Fruit fly (Drosophila melanogaster) whole organism, prepupa: ENCODE results near the gene CG12640.

Experiments used
- CG10631 ChIP-seq: fragments of 200-800 bp; sonication (Bioruptor generic); optimal IDR thresholded peaks from 2 replicates; lab custom pipeline; 2016; ENCODE audit warnings: missing biosample characterization, missing genetic modification characterization
- CG10669 ChIP-seq: fragments of 200-800 bp; sonication (Bioruptor generic); optimal IDR thresholded peaks from 3 replicates; lab custom pipeline; 2018; ENCODE audit warnings: missing biosample characterization, mild to moderate bottlenecking, missing genetic modification characterization, moderate library complexity
- CG11294 ChIP-seq: fragments of 200-800 bp; sonication (Bioruptor generic); IDR thresholded peaks from 2 replicates; pipeline ENCODE4 v1.3.6; 2022; ENCODE audit warnings: missing biosample characterization, missing genetic modification characterization
- CG11762 ChIP-seq: fragments of 200-800 bp; sonication (Bioruptor generic); optimal IDR thresholded peaks from 3 replicates; lab custom pipeline; 2016; ENCODE audit warnings: missing biosample characterization, missing genetic modification characterization; ENCODE audit not compliant: insufficient read depth
- CG11902 ChIP-seq: fragments of 200-800 bp; sonication (Bioruptor generic); optimal IDR thresholded peaks from 3 replicates; lab custom pipeline; 2016; ENCODE audit warnings: missing biosample characterization, missing genetic modification characterization
- CG15336 ChIP-seq: fragments of 200-800 bp; sonication (Bioruptor generic); IDR thresholded peaks from 2 replicates; pipeline ENCODE4 v1.3.6; 2022; ENCODE audit warnings: missing biosample characterization, missing genetic modification characterization
- CG1621 ChIP-seq: fragments of 200-800 bp; sonication (Bioruptor generic); optimal IDR thresholded peaks from 3 replicates; lab custom pipeline; 2018; ENCODE audit warnings: missing biosample characterization, mild to moderate bottlenecking, missing genetic modification characterization
- CG3032 ChIP-seq: fragments of 200-800 bp; optimal IDR thresholded peaks from 2 replicates; lab custom pipeline; 2019; ENCODE audit warnings: missing biosample characterization, mild to moderate bottlenecking, missing genetic modification characterization, moderate library complexity
- CG31627 ChIP-seq: fragments of 200-800 bp; sonication (Bioruptor generic); optimal IDR thresholded peaks from 3 replicates; lab custom pipeline; 2016; ENCODE audit warnings: missing biosample characterization, missing genetic modification characterization
- CG32006 ChIP-seq: fragments of 200-800 bp; sonication (Bioruptor generic); optimal IDR thresholded peaks from 3 replicates; lab custom pipeline; 2017; ENCODE audit warnings: missing biosample characterization, mild to moderate bottlenecking, missing genetic modification characterization
- CG34406 ChIP-seq: fragments of 200-800 bp; sonication (Bioruptor generic); optimal IDR thresholded peaks from 3 replicates; lab custom pipeline; 2016; ENCODE audit warnings: missing biosample characterization, missing genetic modification characterization
- CG6163 ChIP-seq: fragments of 200-800 bp; sonication (Bioruptor generic); IDR thresholded peaks from 3 replicates; pipeline ENCODE4 v1.3.6; 2022; ENCODE audit warnings: missing biosample characterization, missing genetic modification characterization
- CG6276 ChIP-seq: fragments of 200-800 bp; sonication (Bioruptor generic); optimal IDR thresholded peaks from 2 replicates; lab custom pipeline; 2017; ENCODE audit warnings: missing biosample characterization, mild to moderate bottlenecking, missing genetic modification characterization
- CG6808 ChIP-seq: fragments of 200-800 bp; sonication (Bioruptor generic); optimal IDR thresholded peaks from 3 replicates; lab custom pipeline; 2017; ENCODE audit warnings: missing biosample characterization, missing genetic modification characterization, mild to moderate bottlenecking, moderate library complexity, missing genetic modification reagents
- CG6854 ChIP-seq: fragments of 200-800 bp; sonication (Bioruptor generic); optimal IDR thresholded peaks from 2 replicates; lab custom pipeline; 2017; ENCODE audit warnings: missing biosample characterization, mild to moderate bottlenecking, missing genetic modification characterization
- CG7368 ChIP-seq: fragments of 200-800 bp; sonication (Bioruptor generic); optimal IDR thresholded peaks from 3 replicates; lab custom pipeline; 2016; ENCODE audit warnings: missing biosample characterization, missing genetic modification characterization
- CG8119 ChIP-seq: fragments of 200-800 bp; sonication (Bioruptor generic); IDR thresholded peaks from 3 replicates; pipeline ENCODE4 v1.3.6; 2022; ENCODE audit warnings: missing biosample characterization, missing genetic modification characterization
- CG8319 ChIP-seq: fragments of 200-800 bp; sonication (Bioruptor generic); optimal IDR thresholded peaks from 3 replicates; lab custom pipeline; 2016; ENCODE audit warnings: missing biosample characterization, missing genetic modification characterization
- Eip75B ChIP-seq: fragments of 200-800 bp; sonication (Bioruptor generic); optimal IDR thresholded peaks from 3 replicates; lab custom pipeline; 2016; ENCODE audit warnings: missing biosample characterization, missing genetic modification characterization
- Eip78C ChIP-seq: fragments of 200-800 bp; sonication (Bioruptor generic); peaks from one replicate; lab custom pipeline; 2016; ENCODE audit warnings: missing biosample characterization, missing genetic modification characterization
- Ets21C ChIP-seq: fragments of 200-800 bp; sonication (Bioruptor generic); optimal IDR thresholded peaks from 3 replicates; lab custom pipeline; 2016; ENCODE audit warnings: missing biosample characterization, missing genetic modification characterization
- Ets96B ChIP-seq: fragments of 200-800 bp; optimal IDR thresholded peaks from 2 replicates; lab custom pipeline; 2019; ENCODE audit warnings: missing biosample characterization, mild to moderate bottlenecking, missing genetic modification characterization, moderate library complexity
- Gug ChIP-seq: fragments of 200-800 bp; sonication (Bioruptor generic); IDR thresholded peaks from 2 replicates; pipeline ENCODE4 v1.3.6; 2022; ENCODE audit warnings: missing biosample characterization, missing genetic modification characterization
- Hr39 ChIP-seq: fragments of 200-800 bp; sonication (Bioruptor generic); optimal IDR thresholded peaks from 2 replicates; lab custom pipeline; 2016; ENCODE audit warnings: missing biosample characterization, missing genetic modification characterization
- Hr4 ChIP-seq: fragments of 200-800 bp; sonication (Bioruptor generic); optimal IDR thresholded peaks from 3 replicates; lab custom pipeline; 2016; ENCODE audit warnings: missing biosample characterization, missing genetic modification characterization
- Lpt ChIP-seq: fragments of 200-800 bp; sonication (Bioruptor generic); optimal IDR thresholded peaks from 3 replicates; lab custom pipeline; 2016; ENCODE audit warnings: missing biosample characterization, missing genetic modification characterization
- Met ChIP-seq: fragments of 200-800 bp; sonication (Bioruptor generic); optimal IDR thresholded peaks from 3 replicates; lab custom pipeline; 2016; ENCODE audit warnings: missing biosample characterization, missing genetic modification characterization
- OdsH ChIP-seq: fragments of 200-800 bp; sonication (Bioruptor generic); optimal IDR thresholded peaks from 3 replicates; lab custom pipeline; 2016; ENCODE audit warnings: missing biosample characterization, missing genetic modification characterization
- Sox14 ChIP-seq: fragments of 200-800 bp; sonication (Bioruptor generic); optimal IDR thresholded peaks from 3 replicates; lab custom pipeline; 2016; ENCODE audit warnings: missing biosample characterization, missing genetic modification characterization
- achi ChIP-seq: fragments of 200-800 bp; sonication (Bioruptor generic); optimal IDR thresholded peaks from 3 replicates; lab custom pipeline; 2016; ENCODE audit warnings: missing biosample characterization, missing genetic modification characterization
- cyc ChIP-seq: fragments of 200-800 bp; sonication (Bioruptor generic); optimal IDR thresholded peaks from 3 replicates; lab custom pipeline; 2016; ENCODE audit warnings: missing biosample characterization, missing genetic modification characterization
- dac ChIP-seq: fragments of 200-800 bp; sonication (Bioruptor generic); optimal IDR thresholded peaks from 2 replicates; lab custom pipeline; 2017; ENCODE audit warnings: missing biosample characterization, mild to moderate bottlenecking, missing genetic modification characterization
- dsx ChIP-seq: fragments of 200-800 bp; optimal IDR thresholded peaks from 3 replicates; lab custom pipeline; 2019; ENCODE audit warnings: missing biosample characterization, mild to moderate bottlenecking, missing genetic modification characterization, moderate library complexity; ENCODE audit not compliant: poor library complexity, severe bottlenecking
- esn ChIP-seq: fragments of 200-800 bp; sonication (Bioruptor generic); optimal IDR thresholded peaks from 2 replicates; lab custom pipeline; 2016; ENCODE audit warnings: missing biosample characterization, mild to moderate bottlenecking, missing genetic modification characterization, moderate library complexity
- fd85E ChIP-seq: fragments of 200-800 bp; sonication (Bioruptor generic); optimal IDR thresholded peaks from 3 replicates; lab custom pipeline; 2016; ENCODE audit warnings: missing biosample characterization, missing genetic modification characterization
- fkh ChIP-seq: fragments of 200-800 bp; sonication (Bioruptor generic); optimal IDR thresholded peaks from 3 replicates; lab custom pipeline; 2017; ENCODE audit warnings: missing biosample characterization, mild to moderate bottlenecking, missing genetic modification characterization, moderate library complexity
- lz ChIP-seq: fragments of 200-800 bp; sonication (Bioruptor generic); optimal IDR thresholded peaks from 3 replicates; lab custom pipeline; 2016; ENCODE audit warnings: missing biosample characterization, missing genetic modification characterization
- net ChIP-seq: fragments of 200-800 bp; sonication (Bioruptor generic); optimal IDR thresholded peaks from 3 replicates; lab custom pipeline; 2016; ENCODE audit warnings: missing biosample characterization, missing genetic modification characterization
- pdm3 ChIP-seq: fragments of 200-800 bp; sonication (Bioruptor generic); optimal IDR thresholded peaks from 3 replicates; lab custom pipeline; 2016; ENCODE audit warnings: missing biosample characterization, missing genetic modification characterization
- salr ChIP-seq, 2 experiments: fragments of 200-800 bp; sonication (Bioruptor generic); optimal IDR thresholded peaks; 3 replicates each; lab custom pipeline; 2016 to 2018; ENCODE audit warnings: missing biosample characterization in 2 of 2, missing genetic modification characterization in 2 of 2, mild to moderate bottlenecking in 1 of 2
- spab ChIP-seq: fragments of 200-800 bp; sonication (Bioruptor generic); optimal IDR thresholded peaks from 2 replicates; lab custom pipeline; 2017; ENCODE audit warnings: missing biosample characterization, mild to moderate bottlenecking, missing genetic modification characterization, missing genetic modification reagents
- ss ChIP-seq, 2 experiments: fragments of 200-800 bp; sonication (Bioruptor generic); optimal IDR thresholded peaks; 2 replicates in 1 of 2; 3 replicates in 1 of 2; lab custom pipeline; 2017 to 2018; ENCODE audit warnings: mild to moderate bottlenecking in 2 of 2, missing biosample characterization in 2 of 2, missing genetic modification characterization in 2 of 2, moderate library complexity in 1 of 2
- svp ChIP-seq: fragments of 200-800 bp; sonication (Bioruptor generic); peaks from one replicate; lab custom pipeline; 2016; ENCODE audit warnings: missing biosample characterization, missing genetic modification characterization
- topi ChIP-seq: fragments of 200-800 bp; sonication (Bioruptor generic); optimal IDR thresholded peaks from 3 replicates; lab custom pipeline; 2016; ENCODE audit warnings: missing biosample characterization, missing genetic modification characterization
- vri ChIP-seq: fragments of 200-800 bp; sonication (Bioruptor generic); optimal IDR thresholded peaks from 3 replicates; lab custom pipeline; 2016; ENCODE audit warnings: missing biosample characterization, mild to moderate bottlenecking, missing genetic modification characterization

Gene CG12640

dm6 chrX:10432712-10433111 is at the start of gene CG12640:
Gene CG12640 (minus strand): TSS chrX:10432812.
- TF ChIP-seq CG6276 (GFP tag; lab: Kevin White, UChicago) (no peak), dac (GFP tag; lab: Kevin White, UChicago) (no peak), Gug (GFP tag; lab: Robert Waterston, UW) (no peak)

- TF ChIP-seq spab = no peak
- no peak for TF ChIP-seq CG8319 (GFP tag; lab: Kevin White, UChicago)
- TF ChIP-seq achi (GFP tag; lab: Kevin White, UChicago) = peak; percentile 3
- TF ChIP-seq CG15336 (GFP tag; lab: Robert Waterston, UW) = peak; percentile 49; the same call in 1 of the 2 replicates
- TF ChIP-seq Gug (GFP tag; lab: Robert Waterston, UW) = no peak
- TF ChIP-seq CG8119 (GFP tag; lab: Robert Waterston, UW) = peak; percentile 54; the same call in 2 of the 3 replicates
- TF ChIP-seq CG7368 = no peak
- peak; percentile 53 for TF ChIP-seq svp (GFP tag; lab: Kevin White, UChicago)
- TF ChIP-seq CG11294 (GFP tag; lab: Robert Waterston, UW) = no peak
- no peak for TF ChIP-seq CG10669
- TF ChIP-seq topi = no peak
- TF ChIP-seq CG6808 (GFP tag; lab: Kevin White, UChicago) = peak; percentile 27
- TF ChIP-seq CG6854 (GFP tag; lab: Kevin White, UChicago) = peak; percentile 28
- TF ChIP-seq Eip75B = peak; percentile 2
- TF ChIP-seq ss (GFP tag; optimal IDR thresholded peaks at IDR 0.05; lab: Kevin White, UChicago) = peak in 1 of 2 experiments; percentile 55
- no peak for TF ChIP-seq dac (GFP tag; lab: Kevin White, UChicago)
- TF ChIP-seq lz (GFP tag; lab: Kevin White, UChicago) = no peak
- no peak for TF ChIP-seq OdsH
- TF ChIP-seq CG6163 (GFP tag; lab: Robert Waterston, UW) = 0 out of 3 replicates have a peak, but pooled peaks have one; percentile 6
- TF ChIP-seq Eip78C (GFP tag; lab: Kevin White, UChicago) = peak; percentile 76
- peak; percentile 20 for TF ChIP-seq net (GFP tag; lab: Kevin White, UChicago)
- TF ChIP-seq CG6276 (GFP tag; lab: Kevin White, UChicago) = peak; percentile 47
- no peak for TF ChIP-seq CG11902
- no peak for TF ChIP-seq CG3032 (tag; lab: Kevin White, UChicago)
- TF ChIP-seq CG1621 (tag; lab: Kevin White, UChicago) = no peak
- TF ChIP-seq dsx (GFP tag; lab: Kevin White, UChicago) = peak; percentile 43
- TF ChIP-seq CG11762 (GFP tag; lab: Kevin White, UChicago) = no peak
- peak; percentile 10 for TF ChIP-seq esn (GFP tag; lab: Kevin White, UChicago)
- TF ChIP-seq salr (GFP tag; optimal IDR thresholded peaks at IDR 0.05; lab: Kevin White, UChicago) = peak in 1 of 2 experiments; percentile 8
- TF ChIP-seq Ets21C = no peak
- TF ChIP-seq Hr4 = no peak
- no peak for TF ChIP-seq pdm3 (GFP tag; lab: Kevin White, UChicago)
- peak; percentile 30 for TF ChIP-seq Lpt
- no peak for TF ChIP-seq fd85E
These were observed 46.1 kb upstream of the CG12640 start, which contains the start of the genes CG2887 and PPP4R2r for dm6 chrX:10478443-10479368. Gene CG2887 (minus strand): TSS chrX:10478493. Gene PPP4R2r (plus strand): TSS chrX:10478838.

DNA sequence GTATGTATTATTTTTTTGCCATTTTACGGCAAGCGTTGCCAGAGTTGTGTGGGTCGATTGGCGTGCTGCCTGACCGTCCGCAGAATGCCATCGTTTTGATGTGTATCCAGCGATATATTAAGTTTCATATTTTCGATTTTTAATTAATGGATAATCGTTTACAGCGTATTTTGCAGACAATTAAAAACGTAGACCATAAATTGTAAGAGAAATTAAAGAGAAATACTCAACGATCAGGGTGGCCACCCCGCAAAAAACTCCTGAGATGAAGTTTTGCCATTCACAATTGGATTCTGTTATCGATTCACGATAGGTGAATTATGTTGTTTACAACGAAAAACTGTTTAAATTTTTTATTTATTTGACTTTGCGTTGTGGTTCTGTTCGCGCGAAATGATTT is 42.0 kb upstream of the CG12640 start, which contains the start of gene nocte:
TSS of gene nocte (minus strand) at position 51 of the 400 bp plus-strand sequence.
- TF ChIP-seq CG6808 (GFP tag; lab: Kevin White, UChicago) (no peak), achi (GFP tag; lab: Kevin White, UChicago) (no peak), Hr39 (GFP tag; lab: Kevin White, UChicago) (peak; percentile 18), CG10631 (GFP tag; lab: Kevin White, UChicago) (peak; percentile 11), CG31627 (peak; percentile 19), vri (GFP tag; lab: Kevin White, UChicago) (no peak), fd85E (no peak), cyc (GFP tag; lab: Kevin White, UChicago) (peak; percentile 28), CG34406 (no peak), Eip75B (no peak), dsx (GFP tag; lab: Kevin White, UChicago) (no peak), esn (GFP tag; lab: Kevin White, UChicago) (peak; percentile 22), pdm3 (GFP tag; lab: Kevin White, UChicago) (no peak), Ets96B (tag; lab: Kevin White, UChicago) (no peak), ss (GFP tag; optimal IDR thresholded peaks at IDR 0.05; lab: Kevin White, UChicago) (no peak), svp (GFP tag; lab: Kevin White, UChicago) (peak; percentile 76), net (GFP tag; lab: Kevin White, UChicago) (no peak), Sox14 (GFP tag; lab: Kevin White, UChicago) (no peak), CG11902 (no peak), CG32006 (no peak), Eip78C (GFP tag; lab: Kevin White, UChicago) (peak; percentile 52), fkh (GFP tag; lab: Kevin White, UChicago) (no peak), Met (GFP tag; lab: Kevin White, UChicago) (no peak)
